Fruit fly (Drosophila melanogaster) whole organism, wandering third instar larva: ENCODE data around the gene CG6118.
A peak's percentile ranks its signal among the peaks of the same experiment; 100 is the strongest.

Experiments
- Abd-B ChIP-seq: fragments of >200 bp; optimal IDR thresholded peaks from 2 replicates; lab custom pipeline; 2017; ENCODE audit warnings: missing biosample characterization, missing genetic modification characterization
- CG32264 ChIP-seq: fragments of 200-800 bp; sonication (Bioruptor generic); optimal IDR thresholded peaks from 2 replicates; lab custom pipeline; 2016; ENCODE audit warnings: missing biosample characterization, missing genetic modification characterization
- CG9705 ChIP-seq: fragments of 200-800 bp; sonication (Bioruptor generic); optimal IDR thresholded peaks from 2 replicates; lab custom pipeline; 2018; ENCODE audit warnings: missing biosample characterization, mild to moderate bottlenecking, missing genetic modification characterization
- CrebA ChIP-seq: fragments of 200-800 bp; sonication (Bioruptor generic); optimal IDR thresholded peaks from 2 replicates; lab custom pipeline; 2016; ENCODE audit warnings: missing biosample characterization, mild to moderate bottlenecking, missing genetic modification characterization, borderline replicate concordance
- Dfd ChIP-seq: fragments of >200 bp; optimal IDR thresholded peaks from 2 replicates; lab custom pipeline; 2017; ENCODE audit warnings: missing biosample characterization, missing genetic modification characterization
- Dif ChIP-seq: fragments of 200-275, 200-300 bp; sonication (Bioruptor generic); optimal IDR thresholded peaks from 2 replicates; lab custom pipeline; 2018; ENCODE audit warnings: missing biosample characterization, missing genetic modification characterization; ENCODE audit not compliant: partially characterized antibody
- GATAd ChIP-seq: sonication (Bioruptor generic); optimal IDR thresholded peaks from 2 replicates; lab custom pipeline; 2016; ENCODE audit warnings: missing biosample characterization, missing genetic modification characterization
- HLH106 ChIP-seq: fragments of 200-800 bp; optimal IDR thresholded peaks from 3 replicates; lab custom pipeline; 2019; ENCODE audit warnings: missing biosample characterization, mild to moderate bottlenecking, missing genetic modification characterization, moderate library complexity
- Hnf4 ChIP-seq: fragments of 200-800 bp; sonication (Bioruptor generic); optimal IDR thresholded peaks from 2 replicates; lab custom pipeline; 2016; ENCODE audit warnings: missing biosample characterization, mild to moderate bottlenecking, missing genetic modification characterization
- Hr78 ChIP-seq: fragments of >200 bp; optimal IDR thresholded peaks from 2 replicates; lab custom pipeline; 2017; ENCODE audit warnings: missing biosample characterization, missing genetic modification characterization
- Hr83 ChIP-seq: fragments of 200-300 bp; sonication (Bioruptor generic); optimal IDR thresholded peaks from 2 replicates; lab custom pipeline; 2016; ENCODE audit warnings: missing biosample characterization, mild to moderate bottlenecking, missing genetic modification characterization, moderate library complexity; ENCODE audit not compliant: poor library complexity, severe bottlenecking
- Mio ChIP-seq: sonication (Bioruptor generic); optimal IDR thresholded peaks from 2 replicates; lab custom pipeline; 2016; ENCODE audit warnings: missing biosample characterization, missing genetic modification characterization
- Myc ChIP-seq: fragments of >200 bp; optimal IDR thresholded peaks from 2 replicates; lab custom pipeline; 2017
- N ChIP-seq: fragments of >200 bp; optimal IDR thresholded peaks from 2 replicates; lab custom pipeline; 2018; ENCODE audit warnings: missing biosample characterization, missing external identifiers, missing genetic modification characterization
- OdsH ChIP-seq: fragments of 200-800 bp; sonication (Bioruptor generic); optimal IDR thresholded peaks from 2 replicates; lab custom pipeline; 2016; ENCODE audit warnings: missing biosample characterization, mild to moderate bottlenecking, missing genetic modification characterization
- Rel ChIP-seq, 2 experiments: fragments of 200-800 bp; sonication (Bioruptor generic) in 1 of 2; optimal IDR thresholded peaks; 2 replicates in 1 of 2; 3 replicates in 1 of 2; lab custom pipeline; 2016 to 2019; ENCODE audit warnings: mild to moderate bottlenecking in 2 of 2, missing biosample characterization in 2 of 2, missing genetic modification characterization in 2 of 2, moderate library complexity in 1 of 2
- Sp1 ChIP-seq: fragments of 200-800 bp; sonication (Bioruptor generic); optimal IDR thresholded peaks from 3 replicates; lab custom pipeline; 2019; ENCODE audit warnings: missing biosample characterization, mild to moderate bottlenecking, missing genetic modification characterization, moderate library complexity
- Vsx2 ChIP-seq: fragments of 200-300, 225-300 bp; sonication (Bioruptor generic); optimal IDR thresholded peaks from 2 replicates; lab custom pipeline; 2018; ENCODE audit warnings: missing biosample characterization, missing genetic modification characterization; ENCODE audit not compliant: partially characterized antibody
- br ChIP-seq: fragments of 200-800 bp; sonication (Bioruptor generic); optimal IDR thresholded peaks from 2 replicates; lab custom pipeline; 2016; ENCODE audit warnings: missing biosample characterization, missing genetic modification characterization
- brk ChIP-seq: fragments of 200-800 bp; sonication (Bioruptor generic); optimal IDR thresholded peaks from 2 replicates; lab custom pipeline; 2016; ENCODE audit warnings: missing biosample characterization, mild to moderate bottlenecking, missing genetic modification characterization
- dl ChIP-seq, 2 experiments: fragments of 175-275, 200-275 bp in 1 of 2; fragments of 200-275 bp in 1 of 2; sonication (Bioruptor generic); optimal IDR thresholded peaks; lab custom pipeline; 2018; ENCODE audit warnings: mild to moderate bottlenecking in 2 of 2, missing biosample characterization in 2 of 2, missing genetic modification characterization in 2 of 2, moderate library complexity in 2 of 2; ENCODE audit not compliant: partially characterized antibody in 2 of 2, insufficient read depth in 1 of 2
- dmrt93B ChIP-seq: fragments of 200-800 bp; sonication (Bioruptor generic); optimal IDR thresholded peaks from 2 replicates; lab custom pipeline; 2018; ENCODE audit warnings: missing biosample characterization, mild to moderate bottlenecking, missing genetic modification characterization
- dsf ChIP-seq: sonication (Bioruptor generic); optimal IDR thresholded peaks from 2 replicates; lab custom pipeline; 2016; ENCODE audit warnings: missing biosample characterization, missing genetic modification characterization, borderline replicate concordance
- ey ChIP-seq: fragments of 200-800 bp; sonication (Bioruptor generic); optimal IDR thresholded peaks from 2 replicates; lab custom pipeline; 2016; ENCODE audit warnings: missing biosample characterization, missing genetic modification characterization
- foxo ChIP-seq, 2 experiments: fragments of 200-800 bp; sonication (Bioruptor generic); optimal IDR thresholded peaks; 2 replicates in 1 of 2; 3 replicates in 1 of 2; lab custom pipeline; 2016 to 2017; ENCODE audit warnings: missing biosample characterization in 2 of 2, missing genetic modification characterization in 2 of 2
- fru ChIP-seq: fragments of 200-800 bp; sonication (Bioruptor generic); optimal IDR thresholded peaks from 3 replicates; lab custom pipeline; 2016; ENCODE audit warnings: missing biosample characterization, mild to moderate bottlenecking, missing genetic modification characterization
- h ChIP-seq: fragments of 200-800 bp; sonication (Bioruptor generic); optimal IDR thresholded peaks from 3 replicates; lab custom pipeline; 2016; ENCODE audit warnings: missing biosample characterization, mild to moderate bottlenecking, missing genetic modification characterization
- jim ChIP-seq: fragments of 175-275, 200-325 bp; sonication (Bioruptor generic); optimal IDR thresholded peaks from 2 replicates; lab custom pipeline; 2016; ENCODE audit warnings: missing biosample characterization, mild to moderate bottlenecking, missing genetic modification characterization
- lola ChIP-seq: fragments of >200 bp; optimal IDR thresholded peaks from 2 replicates; lab custom pipeline; 2017; ENCODE audit warnings: missing biosample characterization, missing genetic modification characterization
- pan ChIP-seq: fragments of >200 bp; optimal IDR thresholded peaks from 2 replicates; lab custom pipeline; 2017
- psq ChIP-seq: fragments of 200-800 bp; sonication (Bioruptor generic); optimal IDR thresholded peaks from 3 replicates; lab custom pipeline; 2017; ENCODE audit warnings: missing biosample characterization, mild to moderate bottlenecking, missing genetic modification characterization, moderate library complexity
- rgr ChIP-seq: fragments of 200-800 bp; sonication (Bioruptor generic); optimal IDR thresholded peaks from 3 replicates; lab custom pipeline; 2016; ENCODE audit warnings: missing biosample characterization, mild to moderate bottlenecking, missing genetic modification characterization
- sage ChIP-seq: fragments of 200-800 bp; sonication (Bioruptor generic); optimal IDR thresholded peaks from 2 replicates; lab custom pipeline; 2016; ENCODE audit warnings: missing biosample characterization, mild to moderate bottlenecking, missing genetic modification characterization
- sv ChIP-seq: fragments of 200-800 bp; sonication (Bioruptor generic); optimal IDR thresholded peaks from 3 replicates; lab custom pipeline; 2016; ENCODE audit warnings: missing biosample characterization, missing genetic modification characterization
- tai ChIP-seq: sonication (Bioruptor generic); optimal IDR thresholded peaks from 2 replicates; lab custom pipeline; 2016; ENCODE audit warnings: missing biosample characterization, missing genetic modification characterization
- usp ChIP-seq: fragments of >200 bp; optimal IDR thresholded peaks from 2 replicates; lab custom pipeline; 2017; ENCODE audit warnings: missing biosample characterization, missing genetic modification characterization
- woc ChIP-seq: sonication (Bioruptor generic); optimal IDR thresholded peaks from 2 replicates; lab custom pipeline; 2016; ENCODE audit warnings: missing biosample characterization, mild to moderate bottlenecking, missing genetic modification characterization

CG6118 gene

DNA sequence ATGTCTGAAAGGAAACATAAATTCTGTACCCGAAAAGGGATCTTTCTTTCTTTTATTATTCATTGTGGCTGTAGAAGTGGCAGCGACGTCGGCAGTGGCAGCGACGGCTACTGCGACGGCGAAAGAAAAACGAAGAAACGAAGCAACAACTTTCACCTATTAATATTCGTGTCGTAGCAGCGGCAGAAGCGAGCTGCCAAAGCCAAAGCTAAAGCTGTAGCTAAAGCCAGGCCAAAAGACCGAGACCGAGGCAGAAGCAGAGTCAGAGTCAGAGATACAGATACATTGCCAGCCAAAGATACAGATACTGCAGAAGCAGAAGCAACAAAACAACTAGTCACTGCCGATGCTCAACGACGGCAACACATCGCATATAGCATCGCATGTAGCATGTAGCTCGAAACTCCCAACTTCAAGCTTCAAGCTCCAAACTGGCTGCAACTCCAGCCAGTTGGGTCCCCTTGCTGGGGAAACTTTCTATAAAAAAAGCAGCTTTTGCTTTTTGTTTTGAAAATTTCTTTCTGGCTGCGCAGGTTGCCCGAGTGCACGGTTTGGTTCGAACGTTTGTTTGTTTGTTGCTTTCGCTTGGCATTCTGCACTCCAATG is 1.1 kb downstream of the CG6118 start:
- TF ChIP-seq sv (GFP tag; lab: Kevin White, UChicago) (no peak), sage (GFP tag; lab: Kevin White, UChicago) (no peak), N (GFP tag; lab: Kevin White, UChicago) (no peak), GATAd (GFP tag; lab: Kevin White, UChicago) (no peak), OdsH (GFP tag; lab: Kevin White, UChicago) (no peak), Hnf4 (GFP tag; lab: Kevin White, UChicago) (no peak), dsf (GFP tag; lab: Kevin White, UChicago) (no peak), HLH106 (tag; lab: Kevin White, UChicago) (no peak), Sp1 (no peak), Hr78 (no peak), ey (no peak), Dfd (GFP tag; lab: Kevin White, UChicago) (no peak), usp (no peak), br (GFP tag; lab: Kevin White, UChicago) (no peak), fru (GFP tag; lab: Kevin White, UChicago) (no peak), CrebA (GFP tag; lab: Kevin White, UChicago) (no peak), pan (lab: Kevin White, UChicago) (no peak), Dif (GFP tag; lab: Kevin White, UChicago) (no peak), woc (GFP tag; lab: Kevin White, UChicago) (no peak), tai (GFP tag; lab: Kevin White, UChicago) (no peak)

dm6 chr3R:15431142-15431541 is 3.4 kb downstream of the CG6118 start:
- TF ChIP-seq usp, result no peak
- no peak for TF ChIP-seq h
- no peak for TF ChIP-seq ey
- TF ChIP-seq dl (GFP tag; optimal IDR thresholded peaks at IDR 0.05; lab: Kevin White, UChicago; ENCODE audit: insufficient read depth in 1 of 2, partially characterized antibody in 2 of 2), result no peak
- no peak for TF ChIP-seq jim (GFP tag; lab: Kevin White, UChicago)
- no peak for TF ChIP-seq Hnf4 (GFP tag; lab: Kevin White, UChicago)
- TF ChIP-seq Hr83 (GFP tag; lab: Kevin White, UChicago), result no peak
- TF ChIP-seq Rel (GFP tag; optimal IDR thresholded peaks at IDR 0.05; lab: Kevin White, UChicago), result no peak
- TF ChIP-seq Rel (tag; optimal IDR thresholded peaks at IDR 0.05; lab: Kevin White, UChicago), result no peak
- no peak for TF ChIP-seq Vsx2 (GFP tag; lab: Kevin White, UChicago)

- no peak for TF ChIP-seq Hr83 (GFP tag; lab: Kevin White, UChicago)
- no peak for TF ChIP-seq rgr (GFP tag; lab: Kevin White, UChicago)
- no peak for TF ChIP-seq CG9705
- no peak for TF ChIP-seq dsf (GFP tag; lab: Kevin White, UChicago)
- TF ChIP-seq Hr78, result no peak
- no peak for TF ChIP-seq br (GFP tag; lab: Kevin White, UChicago)
- no peak for TF ChIP-seq jim (GFP tag; lab: Kevin White, UChicago)
Measured at dm6 chr3R:15430349-15430748, 4.2 kb downstream of the CG6118 start.

dm6 chr3R:15427818-15428199 is 6.7 kb downstream of the CG6118 start:
- TF ChIP-seq HLH106 (tag; lab: Kevin White, UChicago) (peak; percentile 83), sv (GFP tag; lab: Kevin White, UChicago) (no peak), br (GFP tag; lab: Kevin White, UChicago) (peak; percentile 87), dsf (GFP tag; lab: Kevin White, UChicago) (peak; percentile 6), Hr78 (no peak), Mio (GFP tag; lab: Kevin White, UChicago) (no peak), Rel (GFP tag; optimal IDR thresholded peaks at IDR 0.05; lab: Kevin White, UChicago) (no peak), Rel (tag; optimal IDR thresholded peaks at IDR 0.05; lab: Kevin White, UChicago) (peak; percentile 29), dmrt93B (GFP tag; lab: Kevin White, UChicago) (peak; percentile 57), foxo (GFP tag; optimal IDR thresholded peaks at IDR 0.05; lab: Kevin White, UChicago) (peak in 1 of 2 experiments; percentile 89), pan (lab: Kevin White, UChicago) (no peak), lola (GFP tag; lab: Kevin White, UChicago) (no peak), Vsx2 (GFP tag; lab: Kevin White, UChicago) (no peak), dl (GFP tag; optimal IDR thresholded peaks at IDR 0.05; lab: Kevin White, UChicago; ENCODE audit: insufficient read depth in 1 of 2, partially characterized antibody in 2 of 2) (no peak), ey (peak; percentile 89), rgr (GFP tag; lab: Kevin White, UChicago) (peak; percentile 89), fru (GFP tag; lab: Kevin White, UChicago) (peak; percentile 92), Abd-B (GFP tag; lab: Kevin White, UChicago) (no peak), Hr83 (GFP tag; lab: Kevin White, UChicago) (no peak), tai (GFP tag; lab: Kevin White, UChicago) (peak; percentile 61), OdsH (GFP tag; lab: Kevin White, UChicago) (peak; percentile 91), CrebA (GFP tag; lab: Kevin White, UChicago) (peak; percentile 20), jim (GFP tag; lab: Kevin White, UChicago) (no peak), Dif (GFP tag; lab: Kevin White, UChicago) (no peak), Sp1 (peak; percentile 89), woc (GFP tag; lab: Kevin White, UChicago) (peak; percentile 81), brk (peak; percentile 87), Hnf4 (GFP tag; lab: Kevin White, UChicago) (peak; percentile 83), psq (GFP tag; lab: Kevin White, UChicago) (peak; percentile 86), GATAd (GFP tag; lab: Kevin White, UChicago) (no peak), N (GFP tag; lab: Kevin White, UChicago) (no peak), h (peak; percentile 89), CG32264 (peak; percentile 50), Myc (lab: Kevin White, UChicago) (no peak), Dfd (GFP tag; lab: Kevin White, UChicago) (no peak)
